Worm (Caenorhabditis elegans): ENCODE measurements around the gene Y50D7A.8.

The Y50D7A.8 gene

DNA sequence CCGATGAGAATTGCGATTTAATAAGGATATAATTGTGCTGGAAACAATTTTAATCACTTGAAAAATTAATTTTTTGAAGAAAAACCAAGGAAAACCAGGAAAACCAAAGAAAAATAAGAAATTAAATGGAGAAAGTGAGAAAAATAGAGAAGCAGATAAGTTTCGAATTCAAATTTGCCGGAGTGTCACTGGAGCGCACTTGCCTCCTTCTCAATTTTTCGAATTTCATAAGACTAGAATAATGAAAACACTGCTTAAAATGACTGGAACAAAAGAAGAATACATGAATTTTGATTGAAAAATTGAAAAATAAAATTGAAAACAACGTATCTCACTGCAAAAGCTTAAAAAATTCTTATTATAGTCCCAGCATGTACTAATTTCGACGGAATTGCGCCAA is 5.4 kb upstream of the Y50D7A.8 start:
- TF ChIP-seq nhr-77 (tag; optimal IDR thresholded peaks at IDR 0.05) = no peak
- TF ChIP-seq nfya-1 (tag; optimal IDR thresholded peaks at IDR 0.05; ENCODE audit: insufficient read depth) = peak; percentile 26
- TF ChIP-seq snpc-4 (tag; optimal IDR thresholded peaks at IDR 0.05) = no peak
- TF ChIP-seq R02D3.7 (tag; optimal IDR thresholded peaks at IDR 0.05) = no peak
- TF ChIP-seq nhr-11 (tag; optimal IDR thresholded peaks at IDR 0.05) = no peak
- TF ChIP-seq nhr-25 (tag; optimal IDR thresholded peaks at IDR 0.05) = peak; percentile 12
- no peak for TF ChIP-seq fkh-2 (tag; optimal IDR thresholded peaks at IDR 0.05)
- TF ChIP-seq pha-4 (tag; optimal IDR thresholded peaks at IDR 0.05) = peak; percentile 22

DNA sequence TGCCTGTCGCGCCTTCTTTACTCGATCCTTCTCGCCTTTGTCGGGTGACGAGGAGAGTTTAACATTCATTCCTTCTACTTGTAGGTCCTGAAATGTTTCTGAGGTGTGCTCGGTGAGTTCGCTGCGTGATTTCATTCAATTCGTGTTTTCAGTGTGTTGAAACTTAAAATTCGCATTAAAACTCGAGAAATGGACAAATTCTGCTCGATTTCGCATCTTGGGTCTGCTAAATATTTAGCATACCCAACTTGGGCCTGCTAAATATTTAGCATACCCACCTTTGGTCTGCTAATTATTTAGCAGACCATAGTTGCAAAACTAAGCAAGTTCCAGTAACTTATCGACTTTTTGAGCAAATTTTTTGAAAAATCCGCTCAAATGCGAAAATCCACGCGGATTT is 4.3 kb upstream of the Y50D7A.8 start:
- TF ChIP-seq egl-27 (tag; optimal IDR thresholded peaks at IDR 0.05) (no peak), ama-1 (optimal IDR thresholded peaks at IDR 0.05) (no peak), ceh-28 (tag; optimal IDR thresholded peaks at IDR 0.05) (no peak)

ce11 chrIII:346942-347341 is 3.9 kb upstream of the Y50D7A.8 start:
- TF ChIP-seq ama-1 (optimal IDR thresholded peaks at IDR 0.05) (peak; percentile 73), sea-2 (GFP tag; optimal IDR thresholded peaks at IDR 0.05) (no peak), nhr-25 (tag; optimal IDR thresholded peaks at IDR 0.05) (peak; percentile 37)

ce11 chrIII:345503-345902 is 2.5 kb upstream of the Y50D7A.8 start:
- TF ChIP-seq pha-4 (tag; optimal IDR thresholded peaks at IDR 0.05) (no peak), daf-12 (tag; optimal IDR thresholded peaks at IDR 0.05) (no peak), lin-39 (tag; optimal IDR thresholded peaks at IDR 0.05) (no peak), ceh-9 (tag; optimal IDR thresholded peaks at IDR 0.05) (no peak), fkh-10 (GFP tag; optimal IDR thresholded peaks at IDR 0.05) (no peak), ama-1 (optimal IDR thresholded peaks at IDR 0.05) (peak; percentile 16)

DNA sequence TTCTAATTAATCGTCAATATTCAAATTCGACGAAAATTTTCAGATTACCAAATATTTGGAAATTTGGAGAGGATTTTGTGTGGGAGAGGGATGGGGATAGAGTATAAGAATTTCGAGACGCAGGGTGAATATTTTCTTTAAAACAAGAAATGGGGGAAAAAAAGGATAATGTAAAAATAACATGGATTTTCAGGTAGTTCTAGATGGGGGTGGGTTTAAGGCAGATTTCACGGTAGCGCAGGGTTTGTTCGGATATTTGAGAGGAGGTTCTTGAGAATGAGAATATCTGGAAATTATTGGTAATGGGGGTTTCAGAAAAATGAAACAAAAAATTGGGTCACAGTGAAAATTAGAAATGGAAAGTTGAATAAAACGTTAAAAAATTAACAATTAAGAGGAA is 1.3 kb upstream of the Y50D7A.8 start:
- TF ChIP-seq ama-1 (optimal IDR thresholded peaks at IDR 0.05) (peak; percentile 92), R02D3.7 (tag; optimal IDR thresholded peaks at IDR 0.05) (no peak), elt-3 (tag; optimal IDR thresholded peaks at IDR 0.05) (no peak), nhr-43 (tag; optimal IDR thresholded peaks at IDR 0.05; ENCODE audit: poor library complexity, severe bottlenecking) (no peak), ztf-4 (tag; optimal IDR thresholded peaks at IDR 0.05) (peak; percentile 38), lsy-12 (tag; optimal IDR thresholded peaks at IDR 0.05) (peak; percentile 59)

DNA sequence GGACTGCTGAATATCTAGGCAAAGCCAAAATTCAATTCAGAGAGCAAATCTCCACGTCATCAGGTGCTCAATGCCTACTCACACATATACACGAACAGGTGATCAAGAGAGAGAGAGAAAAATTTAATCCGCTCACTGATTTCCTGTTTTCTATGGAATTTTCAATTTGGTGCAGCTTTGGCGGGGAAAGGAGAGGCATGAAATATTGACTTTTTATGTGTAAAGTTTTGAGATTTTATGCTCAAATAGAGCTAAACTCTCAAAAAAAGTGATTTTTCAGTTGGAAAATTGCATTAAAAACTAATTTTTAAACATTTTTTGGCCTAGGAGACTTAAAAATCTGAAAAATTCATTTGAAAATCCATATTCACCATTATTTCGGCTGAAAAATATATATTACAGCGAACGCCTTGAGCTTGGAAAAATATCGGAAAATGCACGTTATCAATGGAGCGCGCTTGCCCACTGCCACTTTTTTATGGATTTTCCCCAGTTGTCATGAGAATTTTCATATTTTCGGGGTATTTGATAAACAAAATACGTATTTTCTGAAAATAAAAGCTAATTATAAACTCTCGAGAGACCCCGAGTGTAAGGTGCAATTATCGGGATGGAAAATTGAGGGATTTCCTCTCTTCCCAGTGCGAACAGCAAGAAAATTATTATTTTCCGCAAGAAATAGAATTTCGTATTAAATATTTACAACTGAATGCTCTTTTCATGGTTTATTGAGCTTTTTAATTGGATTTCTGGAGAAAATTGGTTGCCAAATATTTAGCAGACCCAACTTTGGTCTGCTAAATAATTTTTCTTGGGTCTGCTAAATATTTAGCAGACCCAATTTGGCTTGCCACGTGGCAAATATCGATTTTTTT is 542 bp upstream of the Y50D7A.8 start:
- TF ChIP-seq ceh-9 (tag; optimal IDR thresholded peaks at IDR 0.05) (no peak), ceh-28 (tag; optimal IDR thresholded peaks at IDR 0.05) (peak; percentile 22), nfya-1 (tag; optimal IDR thresholded peaks at IDR 0.05; ENCODE audit: insufficient read depth) (peak; percentile 10), pqm-1 (tag; optimal IDR thresholded peaks at IDR 0.05) (no peak), ama-1 (optimal IDR thresholded peaks at IDR 0.05) (peak; percentile 9), lin-15B (tag; optimal IDR thresholded peaks at IDR 0.05) (peak; percentile 34), elt-2 (tag; optimal IDR thresholded peaks at IDR 0.05) (peak; percentile 27), nhr-43 (tag; optimal IDR thresholded peaks at IDR 0.05; ENCODE audit: poor library complexity, severe bottlenecking) (peak; percentile 1), fkh-2 (tag; optimal IDR thresholded peaks at IDR 0.05) (no peak), hmg-11 (tag; optimal IDR thresholded peaks at IDR 0.05) (peak; percentile 62), egl-5 (tag; optimal IDR thresholded peaks at IDR 0.05) (no peak), ztf-11 (tag; optimal IDR thresholded peaks at IDR 0.05) (no peak), nhr-77 (tag; optimal IDR thresholded peaks at IDR 0.05) (no peak), pha-4 (tag; optimal IDR thresholded peaks at IDR 0.05) (peak; percentile 25)

DNA sequence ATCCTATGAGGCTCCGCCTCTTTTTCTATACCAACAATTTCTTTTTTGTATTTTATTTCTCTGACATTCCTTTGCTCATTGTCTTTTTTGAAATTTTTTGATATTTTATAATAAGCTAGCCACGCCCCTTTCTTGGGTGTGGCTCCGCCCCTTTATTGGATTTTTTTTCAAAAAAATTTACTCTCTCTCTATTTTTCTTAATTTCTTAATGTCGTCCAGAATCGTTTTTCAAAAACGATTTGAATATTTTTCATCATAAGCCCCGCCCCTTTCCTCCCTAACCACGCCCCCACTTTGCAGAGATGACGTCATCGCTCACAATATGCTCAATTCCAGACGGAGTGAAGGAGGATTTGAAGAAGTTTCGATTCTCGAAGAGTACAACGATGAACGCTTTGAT is 27.9 kb downstream of the Y50D7A.8 start, which contains the start of gene Y50D7A.10:
TSS of gene Y50D7A.10 (plus strand) at position 301 of the 400 bp plus-strand sequence.
- TF ChIP-seq nhr-12 (tag; optimal IDR thresholded peaks at IDR 0.05) (no peak), zag-1 (tag; optimal IDR thresholded peaks at IDR 0.05) (no peak), fkh-10 (GFP tag; optimal IDR thresholded peaks at IDR 0.05) (no peak), nhr-23 (tag; optimal IDR thresholded peaks at IDR 0.05) (no peak), nhr-11 (tag; optimal IDR thresholded peaks at IDR 0.05) (no peak), nhr-67 (tag; optimal IDR thresholded peaks at IDR 0.05) (no peak), mml-1 (tag; optimal IDR thresholded peaks at IDR 0.05) (no peak), ceh-9 (tag; optimal IDR thresholded peaks at IDR 0.05) (no peak), ama-1 (optimal IDR thresholded peaks at IDR 0.05) (no peak), daf-12 (tag; optimal IDR thresholded peaks at IDR 0.05) (no peak), hmg-11 (tag; optimal IDR thresholded peaks at IDR 0.05) (no peak), ceh-82 (tag; optimal IDR thresholded peaks at IDR 0.05) (no peak), unc-39 (tag; optimal IDR thresholded peaks at IDR 0.05) (no peak), pha-4 (tag; optimal IDR thresholded peaks at IDR 0.05) (no peak), nhr-76 (tag; optimal IDR thresholded peaks at IDR 0.05) (no peak), ztf-11 (tag; optimal IDR thresholded peaks at IDR 0.05) (no peak), aly-2 (tag; optimal IDR thresholded peaks at IDR 0.05) (no peak)

Measured in whole organism, L3 larva.